Worm (Caenorhabditis elegans): ENCODE results near the gene nhr-172.
"Not testable (repeated sequence)": the region's sequence is repeated elsewhere in the genome, so short reads cannot be mapped to it uniquely, and the experiment has no call there.

The nhr-172 gene

ce11 chrV:7506207-7506606 lies 2.6 kb upstream of the nhr-172 start:
- TF ChIP-seq sea-1 (GFP tag; conservative IDR thresholded peaks at IDR 0.05): no peak
- TF ChIP-seq ama-1 (optimal IDR thresholded peaks at IDR 0.05): no peak
- no peak for TF ChIP-seq hnd-1 (tag; optimal IDR thresholded peaks at IDR 0.05)

ce11 chrV:7511465-7511864 lies 2.7 kb downstream of the nhr-172 start, which contains the start of gene nhr-171:
TSS of gene nhr-171 (plus strand) at chrV:7511765.
- not testable (repeated sequence) for TF ChIP-seq ceh-13 (GFP tag; optimal IDR thresholded peaks at IDR 0.05); ceh-36 (tag; optimal IDR thresholded peaks at IDR 0.05); F13C5.2 (tag; optimal IDR thresholded peaks at IDR 0.05)

DNA sequence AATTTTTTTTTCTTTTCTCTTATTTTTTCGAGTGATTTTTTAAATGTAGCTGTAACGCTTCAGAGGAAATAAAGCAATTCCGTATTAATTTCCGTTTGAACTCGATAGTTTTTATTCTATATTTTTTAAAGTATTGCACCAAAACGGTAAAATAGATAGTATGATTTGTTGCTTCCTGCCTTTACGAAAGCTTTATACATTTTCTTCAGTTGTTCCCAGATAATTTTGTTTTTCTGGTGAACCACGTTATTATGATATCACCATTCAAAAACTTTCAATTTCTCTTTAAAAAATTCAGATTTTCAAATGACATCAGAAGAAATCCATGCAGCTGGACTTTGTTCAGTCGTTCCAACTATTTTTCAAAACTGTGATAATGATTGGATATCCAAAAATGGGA lies 6.1 kb downstream of the nhr-172 start, which contains the start of gene srb-18:
TSS of gene srb-18 (plus strand) at position 301 of the 400 bp plus-strand sequence.
- TF ChIP-seq aly-1 (tag; optimal IDR thresholded peaks at IDR 0.05) (no peak), F13C5.2 (tag; optimal IDR thresholded peaks at IDR 0.05) (no peak), ceh-13 (GFP tag; optimal IDR thresholded peaks at IDR 0.05) (no peak), ets-7 (tag; optimal IDR thresholded peaks at IDR 0.05) (no peak), pes-1 (GFP tag; IDR thresholded peaks at IDR 0.05) (no peak), scrt-1 (GFP tag; IDR thresholded peaks at IDR 0.05) (no peak), sea-1 (GFP tag; conservative IDR thresholded peaks at IDR 0.05) (no peak), tbx-11 (GFP tag; IDR thresholded peaks at IDR 0.05) (no peak), hmg-4 (GFP tag; optimal IDR thresholded peaks at IDR 0.05) (no peak), flt-1 (GFP tag; IDR thresholded peaks at IDR 0.05) (no peak), B0310.2 (tag; optimal IDR thresholded peaks at IDR 0.05) (no peak), tra-4 (tag; optimal IDR thresholded peaks at IDR 0.05) (no peak), hnd-1 (tag; optimal IDR thresholded peaks at IDR 0.05) (no peak), hmbx-1 (tag; optimal IDR thresholded peaks at IDR 0.05) (no peak), ama-1 (optimal IDR thresholded peaks at IDR 0.05) (no peak), ceh-36 (tag; optimal IDR thresholded peaks at IDR 0.05) (no peak), tbx-37 (GFP tag; conservative IDR thresholded peaks at IDR 0.05) (no peak)

- no peak for TF ChIP-seq scrt-1 (GFP tag; IDR thresholded peaks at IDR 0.05)
- no peak for TF ChIP-seq ceh-36 (tag; optimal IDR thresholded peaks at IDR 0.05)
- TF ChIP-seq hmbx-1 (tag; optimal IDR thresholded peaks at IDR 0.05): no peak
- TF ChIP-seq tbx-37 (GFP tag; conservative IDR thresholded peaks at IDR 0.05): no peak
- TF ChIP-seq aly-1 (tag; optimal IDR thresholded peaks at IDR 0.05): no peak
- TF ChIP-seq sea-1 (GFP tag; conservative IDR thresholded peaks at IDR 0.05): no peak
- no peak for TF ChIP-seq ets-7 (tag; optimal IDR thresholded peaks at IDR 0.05)
- TF ChIP-seq flt-1 (GFP tag; IDR thresholded peaks at IDR 0.05): no peak
- no peak for TF ChIP-seq hmg-4 (GFP tag; optimal IDR thresholded peaks at IDR 0.05)
- TF ChIP-seq ceh-13 (GFP tag; optimal IDR thresholded peaks at IDR 0.05): no peak
- no peak for TF ChIP-seq F13C5.2 (tag; optimal IDR thresholded peaks at IDR 0.05)
- TF ChIP-seq tbx-11 (GFP tag; IDR thresholded peaks at IDR 0.05): no peak
Measured at ce11 chrV:7520077-7520476, 11.3 kb downstream of the nhr-172 start, which contains the start of gene srb-19. TSS of gene srb-19 (minus strand) at chrV:7520177.

DNA sequence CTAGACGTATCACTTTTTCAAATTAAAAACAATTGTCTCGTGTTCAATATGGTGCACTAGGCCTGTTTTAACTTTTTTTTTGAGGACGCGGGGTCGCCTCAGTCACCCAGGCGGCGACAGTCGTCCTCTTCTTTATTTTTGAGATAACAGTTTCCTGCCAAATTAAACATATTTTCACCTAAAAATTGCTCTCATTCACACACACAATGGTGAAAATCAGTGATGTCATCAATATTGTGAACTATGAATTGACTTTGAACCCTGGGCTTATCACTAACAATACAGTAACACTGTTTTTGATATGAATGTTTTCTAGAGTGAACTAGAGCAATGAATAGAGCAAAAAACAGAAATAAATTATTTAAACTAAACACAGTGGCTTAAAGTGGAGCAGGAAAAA lies 12.5 kb downstream of the nhr-172 start:
- TF ChIP-seq scrt-1 (GFP tag; IDR thresholded peaks at IDR 0.05): no peak
- TF ChIP-seq ama-1 (optimal IDR thresholded peaks at IDR 0.05): no peak
- no peak for TF ChIP-seq tra-4 (tag; optimal IDR thresholded peaks at IDR 0.05)
- TF ChIP-seq hnd-1 (tag; optimal IDR thresholded peaks at IDR 0.05): no peak
- TF ChIP-seq tbx-11 (GFP tag; IDR thresholded peaks at IDR 0.05): no peak
- no peak for TF ChIP-seq aly-1 (tag; optimal IDR thresholded peaks at IDR 0.05)
- no peak for TF ChIP-seq hmg-4 (GFP tag; optimal IDR thresholded peaks at IDR 0.05)
- no peak for TF ChIP-seq flt-1 (GFP tag; IDR thresholded peaks at IDR 0.05)
- no peak for TF ChIP-seq ets-7 (tag; optimal IDR thresholded peaks at IDR 0.05)
- no peak for TF ChIP-seq B0310.2 (tag; optimal IDR thresholded peaks at IDR 0.05)
- no peak for TF ChIP-seq ceh-13 (GFP tag; optimal IDR thresholded peaks at IDR 0.05)

ce11 chrV:7522279-7522678 lies 13.5 kb downstream of the nhr-172 start, which contains the start of gene C54F6.15:
TSS of gene C54F6.15 (minus strand) at chrV:7522379.
- no peak for TF ChIP-seq scrt-1 (GFP tag; IDR thresholded peaks at IDR 0.05)
- TF ChIP-seq tbx-37 (GFP tag; conservative IDR thresholded peaks at IDR 0.05): no peak
- no peak for TF ChIP-seq hnd-1 (tag; optimal IDR thresholded peaks at IDR 0.05)
- no peak for TF ChIP-seq tra-4 (tag; optimal IDR thresholded peaks at IDR 0.05)
- TF ChIP-seq ets-7 (tag; optimal IDR thresholded peaks at IDR 0.05): no peak
- no peak for TF ChIP-seq ceh-36 (tag; optimal IDR thresholded peaks at IDR 0.05)
- no peak for TF ChIP-seq flt-1 (GFP tag; IDR thresholded peaks at IDR 0.05)
- no peak for TF ChIP-seq ceh-13 (GFP tag; optimal IDR thresholded peaks at IDR 0.05)
- TF ChIP-seq aly-1 (tag; optimal IDR thresholded peaks at IDR 0.05): no peak
- no peak for TF ChIP-seq hmg-4 (GFP tag; optimal IDR thresholded peaks at IDR 0.05)
- TF ChIP-seq ama-1 (optimal IDR thresholded peaks at IDR 0.05): no peak
- TF ChIP-seq B0310.2 (tag; optimal IDR thresholded peaks at IDR 0.05): no peak
- no peak for TF ChIP-seq hmbx-1 (tag; optimal IDR thresholded peaks at IDR 0.05)
- no peak for TF ChIP-seq F13C5.2 (tag; optimal IDR thresholded peaks at IDR 0.05)
- TF ChIP-seq tbx-11 (GFP tag; IDR thresholded peaks at IDR 0.05): no peak
- TF ChIP-seq pes-1 (GFP tag; IDR thresholded peaks at IDR 0.05): no peak
- TF ChIP-seq sea-1 (GFP tag; conservative IDR thresholded peaks at IDR 0.05): no peak

- TF ChIP-seq F13C5.2 (tag; optimal IDR thresholded peaks at IDR 0.05): no peak
- no peak for TF ChIP-seq ceh-13 (GFP tag; optimal IDR thresholded peaks at IDR 0.05)
- TF ChIP-seq ama-1 (optimal IDR thresholded peaks at IDR 0.05): no peak
- no peak for TF ChIP-seq ceh-36 (tag; optimal IDR thresholded peaks at IDR 0.05)
- TF ChIP-seq aly-1 (tag; optimal IDR thresholded peaks at IDR 0.05): no peak
- no peak for TF ChIP-seq flt-1 (GFP tag; IDR thresholded peaks at IDR 0.05)
- no peak for TF ChIP-seq sea-1 (GFP tag; conservative IDR thresholded peaks at IDR 0.05)
- TF ChIP-seq tbx-37 (GFP tag; conservative IDR thresholded peaks at IDR 0.05): no peak
- TF ChIP-seq hnd-1 (tag; optimal IDR thresholded peaks at IDR 0.05): no peak
- no peak for TF ChIP-seq tbx-11 (GFP tag; IDR thresholded peaks at IDR 0.05)
- no peak for TF ChIP-seq B0310.2 (tag; optimal IDR thresholded peaks at IDR 0.05)
- TF ChIP-seq hmbx-1 (tag; optimal IDR thresholded peaks at IDR 0.05): no peak
- no peak for TF ChIP-seq ets-7 (tag; optimal IDR thresholded peaks at IDR 0.05)
- TF ChIP-seq pes-1 (GFP tag; IDR thresholded peaks at IDR 0.05): no peak
- no peak for TF ChIP-seq hmg-4 (GFP tag; optimal IDR thresholded peaks at IDR 0.05)
- no peak for TF ChIP-seq tra-4 (tag; optimal IDR thresholded peaks at IDR 0.05)
- no peak for TF ChIP-seq scrt-1 (GFP tag; IDR thresholded peaks at IDR 0.05)
Measured at ce11 chrV:7523392-7523791, 14.6 kb downstream of the nhr-172 start, which contains the start of gene C54F6.6. TSS of gene C54F6.6 (plus strand) at chrV:7523692.
